Fruit fly (Drosophila melanogaster) whole organism, embryonic: ENCODE results near the gene CG9222.

ENCODE experiments used
- Ada2b ChIP-seq: fragments of 200-800 bp; sonication (Bioruptor generic); IDR thresholded peaks from 2 replicates; pipeline ENCODE4 v1.3.6; 2022; ENCODE audit warnings: missing biosample characterization, missing genetic modification characterization
- Atf-2 ChIP-seq: fragments of 200-800 bp; sonication (Bioruptor generic); optimal IDR thresholded peaks from 2 replicates; lab custom pipeline; 2016; ENCODE audit warnings: missing biosample characterization, missing genetic modification characterization
- Atf6 ChIP-seq: fragments of 200-800 bp; sonication (Bioruptor generic); IDR thresholded peaks from 2 replicates; pipeline ENCODE4 v1.3.6; 2022; ENCODE audit warnings: missing biosample characterization, missing genetic modification characterization
- Awh ChIP-seq: fragments of 200-800 bp; sonication (Bioruptor generic); IDR thresholded peaks from 2 replicates; pipeline ENCODE4, ENCODE4 v1.3.6; 2022; ENCODE audit warnings: missing biosample characterization, missing genetic modification characterization
- CG12299 ChIP-seq: fragments of 200-800 bp; sonication (Bioruptor generic); optimal IDR thresholded peaks from 2 replicates; lab custom pipeline; 2018; ENCODE audit warnings: missing biosample characterization, mild to moderate bottlenecking, missing genetic modification characterization
- CG12391 ChIP-seq: fragments of 200-800 bp; sonication (Bioruptor generic); optimal IDR thresholded peaks from 3 replicates; lab custom pipeline; 2018; ENCODE audit warnings: missing biosample characterization, mild to moderate bottlenecking, missing genetic modification characterization, moderate library complexity
- CG13296 ChIP-seq: fragments of 200-800 bp; sonication (Bioruptor generic); optimal IDR thresholded peaks from 3 replicates; lab custom pipeline; 2018; ENCODE audit warnings: missing biosample characterization, mild to moderate bottlenecking, missing genetic modification characterization
- CG13624 ChIP-seq: fragments of 200-800 bp; sonication (Bioruptor generic); optimal IDR thresholded peaks from 2 replicates; lab custom pipeline; 2016; ENCODE audit warnings: missing biosample characterization, missing genetic modification characterization
- CG17359 ChIP-seq: fragments of 200-800 bp; sonication (Bioruptor generic); optimal IDR thresholded peaks from 3 replicates; lab custom pipeline; 2018; ENCODE audit warnings: missing biosample characterization, mild to moderate bottlenecking, missing genetic modification characterization, moderate library complexity
- CG17612 ChIP-seq: fragments of 200-800 bp; sonication (Bioruptor generic); IDR thresholded peaks from 2 replicates; pipeline ENCODE4 v1.3.6; 2022; ENCODE audit warnings: missing biosample characterization, missing genetic modification characterization
- CG18011 ChIP-seq: fragments of 200-800 bp; sonication (Bioruptor generic); optimal IDR thresholded peaks from 2 replicates; lab custom pipeline; 2017; ENCODE audit warnings: missing biosample characterization, missing genetic modification characterization, mild to moderate bottlenecking, moderate library complexity, missing genotype
- CG1832 ChIP-seq: fragments of 200-800 bp; sonication (Bioruptor generic); optimal IDR thresholded peaks from 2 replicates; lab custom pipeline; 2017; ENCODE audit warnings: missing biosample characterization, mild to moderate bottlenecking, missing genetic modification characterization, inconsistent platforms
- CG2875 ChIP-seq: fragments of 200-800 bp; sonication (Bioruptor generic); optimal IDR thresholded peaks from 2 replicates; lab custom pipeline; 2017; ENCODE audit warnings: missing biosample characterization, mild to moderate bottlenecking, missing genetic modification characterization, missing genetic modification reagents
- CG31224 ChIP-seq: fragments of 200-800 bp; sonication (Bioruptor generic); IDR thresholded peaks from 2 replicates; pipeline ENCODE4 v1.3.6; 2022; ENCODE audit warnings: missing biosample characterization, missing genetic modification characterization
- CG32772 ChIP-seq: fragments of 200-800 bp; sonication (Bioruptor generic); IDR thresholded peaks from 2 replicates; pipeline ENCODE4 v1.3.6; 2022; ENCODE audit warnings: missing biosample characterization, missing genetic modification characterization
- CG33557 ChIP-seq: fragments of 200-800 bp; sonication (Bioruptor generic); optimal IDR thresholded peaks from 2 replicates; lab custom pipeline; 2019; ENCODE audit warnings: missing biosample characterization, mild to moderate bottlenecking, missing genetic modification characterization, moderate library complexity
- CG4404 ChIP-seq: fragments of 200-800 bp; sonication (Bioruptor generic); IDR thresholded peaks from 2 replicates; pipeline ENCODE4 v1.3.6; 2022; ENCODE audit warnings: missing biosample characterization, missing genetic modification characterization
- CG4854 ChIP-seq: fragments of 200-800 bp; sonication (Bioruptor generic); optimal IDR thresholded peaks from 2 replicates; lab custom pipeline; 2016; ENCODE audit warnings: missing biosample characterization, missing genetic modification characterization, inconsistent platforms
- CG5245 ChIP-seq: fragments of 200-800 bp; sonication (Bioruptor generic); optimal IDR thresholded peaks from 3 replicates; lab custom pipeline; 2016; ENCODE audit warnings: missing biosample characterization, missing genetic modification characterization
- CG7786 ChIP-seq: fragments of 200-800 bp; sonication (Bioruptor generic); optimal IDR thresholded peaks from 2 replicates; lab custom pipeline; 2016; ENCODE audit warnings: missing biosample characterization, missing genetic modification characterization
- CG7963 ChIP-seq: fragments of 200-800 bp; sonication (Bioruptor generic); IDR thresholded peaks from 3 replicates; pipeline ENCODE4 v1.3.6; 2022; ENCODE audit warnings: missing biosample characterization, missing genetic modification characterization; ENCODE audit not compliant: partially characterized antibody
- D19B ChIP-seq: fragments of 200-800 bp; sonication (Bioruptor generic); optimal IDR thresholded peaks from 2 replicates; lab custom pipeline; 2017; ENCODE audit warnings: missing biosample characterization, mild to moderate bottlenecking, missing genetic modification characterization
- Dll ChIP-seq: fragments of 200-800 bp; sonication (Bioruptor generic); IDR thresholded peaks from 4 replicates; pipeline ENCODE4 v1.3.6; 2022; ENCODE audit warnings: missing biosample characterization, missing genetic modification characterization; ENCODE audit not compliant: partially characterized antibody
- Ets65A ChIP-seq: fragments of 200-800 bp; sonication (Bioruptor generic); peaks from one replicate; lab custom pipeline; 2016; ENCODE audit warnings: missing biosample characterization, missing genetic modification characterization
- H2.0 ChIP-seq: fragments of 200-800 bp; sonication (Bioruptor generic); IDR thresholded peaks from 2 replicates; pipeline ENCODE4 v1.3.6; 2022; ENCODE audit warnings: missing biosample characterization, missing genetic modification characterization
- Max ChIP-seq: fragments of 200-800 bp; sonication (Bioruptor generic); optimal IDR thresholded peaks from 2 replicates; lab custom pipeline; 2016; ENCODE audit warnings: missing biosample characterization, mild to moderate bottlenecking, missing genetic modification characterization
- Med ChIP-seq: fragments of 200-800 bp; sonication (Bioruptor generic); peaks from one replicate; lab custom pipeline; 2016; ENCODE audit warnings: missing biosample characterization, missing genetic modification characterization, mild to moderate bottlenecking, inconsistent platforms, moderate library complexity
- PHDP ChIP-seq: fragments of 200-800 bp; sonication (Bioruptor generic); optimal IDR thresholded peaks from 3 replicates; lab custom pipeline; 2018; ENCODE audit warnings: missing biosample characterization, mild to moderate bottlenecking, missing genetic modification characterization, moderate library complexity
- Rfx ChIP-seq: fragments of 200-800 bp; sonication (Bioruptor generic); IDR thresholded peaks from 2 replicates; pipeline ENCODE4 v1.3.6; 2022; ENCODE audit warnings: missing biosample characterization, missing genetic modification characterization
- Spps ChIP-seq: fragments of 200-800 bp; sonication (Bioruptor generic); optimal IDR thresholded peaks from 2 replicates; lab custom pipeline; 2018; ENCODE audit warnings: missing biosample characterization, mild to moderate bottlenecking, missing genetic modification characterization
- Stat92E ChIP-seq, 3 experiments: fragments of >200 bp in 2 of 3; fragments of 200-800 bp in 1 of 3; sonication (Bioruptor generic) in 1 of 3; optimal IDR thresholded peaks; 2 replicates each; lab custom pipeline; 2017 to 2019; ENCODE audit warnings: missing biosample characterization in 3 of 3, missing genetic modification characterization in 3 of 3, mild to moderate bottlenecking in 1 of 3, moderate library complexity in 1 of 3
- Xrp1 ChIP-seq: fragments of 200-800 bp; sonication (Bioruptor generic); IDR thresholded peaks from 2 replicates; pipeline ENCODE4 v1.3.6; 2022; ENCODE audit warnings: missing biosample characterization, missing genetic modification characterization
- chm ChIP-seq: fragments of 200-800 bp; sonication (Bioruptor generic); IDR thresholded peaks from 2 replicates; pipeline ENCODE4 v1.3.6; 2022; ENCODE audit warnings: missing biosample characterization, missing genetic modification characterization
- crp ChIP-seq, 2 experiments: fragments of 200-800 bp; sonication (Bioruptor generic); optimal IDR thresholded peaks; 2 replicates in 1 of 2; 3 replicates in 1 of 2; lab custom pipeline; 2017; ENCODE audit warnings: missing biosample characterization in 2 of 2, missing genetic modification characterization in 2 of 2, mild to moderate bottlenecking in 1 of 2, moderate library complexity in 1 of 2
- cwo ChIP-seq: fragments of 200-800 bp; sonication (Bioruptor generic); optimal IDR thresholded peaks from 3 replicates; lab custom pipeline; 2017; ENCODE audit warnings: missing biosample characterization, missing genetic modification characterization, mild to moderate bottlenecking, moderate library complexity, missing genetic modification reagents
- fd64A ChIP-seq: fragments of 200-800 bp; sonication (Bioruptor generic); optimal IDR thresholded peaks from 3 replicates; lab custom pipeline; 2018; ENCODE audit warnings: missing biosample characterization, mild to moderate bottlenecking, missing genetic modification characterization
- fu2 ChIP-seq: fragments of 200-800 bp; sonication (Bioruptor generic); optimal IDR thresholded peaks from 2 replicates; lab custom pipeline; 2016; ENCODE audit warnings: missing biosample characterization, missing genetic modification characterization
- grn ChIP-seq: fragments of 200-800 bp; sonication (Bioruptor generic); optimal IDR thresholded peaks from 3 replicates; lab custom pipeline; 2017; ENCODE audit warnings: missing biosample characterization, missing genetic modification characterization
- hkb ChIP-seq, 2 experiments: fragments of 200-800 bp in 1 of 2; fragments of >200 bp in 1 of 2; sonication (Bioruptor generic) in 1 of 2; IDR thresholded peaks in 1 of 2; optimal IDR thresholded peaks in 1 of 2; 2 replicates each; pipeline versions ENCODE4 v1.3.6 to Lab custom; 2017 to 2022; ENCODE audit warnings: missing biosample characterization in 1 of 2, missing genetic modification characterization in 1 of 2
- knrl ChIP-seq: fragments of 200-800 bp; sonication (Bioruptor generic); IDR thresholded peaks from 3 replicates; pipeline ENCODE4 v1.3.6; 2022; ENCODE audit warnings: missing biosample characterization, missing genetic modification characterization; ENCODE audit not compliant: partially characterized antibody
- lola ChIP-seq, 3 experiments: fragments of >200 bp in 2 of 3; fragments of 200-800 bp in 1 of 3; sonication (Bioruptor generic) in 1 of 3; optimal IDR thresholded peaks; 2 replicates each; lab custom pipeline; 2017 to 2019; ENCODE audit warnings: missing biosample characterization in 3 of 3, missing genetic modification characterization in 3 of 3, mild to moderate bottlenecking in 1 of 3, moderate library complexity in 1 of 3
- repo ChIP-seq: fragments of 200-800 bp; sonication (Bioruptor generic); optimal IDR thresholded peaks from 2 replicates; lab custom pipeline; 2016; ENCODE audit warnings: missing biosample characterization, missing genetic modification characterization
- sima ChIP-seq: fragments of 200-800 bp; sonication (Bioruptor generic); optimal IDR thresholded peaks from 2 replicates; lab custom pipeline; 2016; ENCODE audit warnings: missing biosample characterization, missing genetic modification characterization
- sna ChIP-seq: fragments of 200-800 bp; sonication (Bioruptor generic); IDR thresholded peaks from 2 replicates; pipeline ENCODE4 v1.3.6; 2022; ENCODE audit warnings: missing biosample characterization, missing genetic modification characterization; ENCODE audit not compliant: partially characterized antibody
- wor ChIP-seq: fragments of 200-800 bp; sonication (Bioruptor generic); IDR thresholded peaks from 2 replicates; pipeline ENCODE4 v1.3.6; 2022; ENCODE audit warnings: missing biosample characterization, missing genetic modification characterization

The CG9222 gene

dm6 chr2L:6087685-6088084 is 43.1 kb upstream of the CG9222 start:
- TF ChIP-seq Xrp1 (no peak), CG12391 (tag; lab: Kevin White, UChicago) (no peak), CG17359 (tag; lab: Kevin White, UChicago) (no peak), hkb (optimal IDR thresholded peaks at IDR 0.05; lab: Kevin White, UChicago) (peak; percentile 4), hkb (GFP tag; IDR thresholded peaks at IDR 0.05; lab: Robert Waterston, UW) (no peak), grn (GFP tag; lab: Kevin White, UChicago) (peak; percentile 44), CG18011 (no peak)

DNA sequence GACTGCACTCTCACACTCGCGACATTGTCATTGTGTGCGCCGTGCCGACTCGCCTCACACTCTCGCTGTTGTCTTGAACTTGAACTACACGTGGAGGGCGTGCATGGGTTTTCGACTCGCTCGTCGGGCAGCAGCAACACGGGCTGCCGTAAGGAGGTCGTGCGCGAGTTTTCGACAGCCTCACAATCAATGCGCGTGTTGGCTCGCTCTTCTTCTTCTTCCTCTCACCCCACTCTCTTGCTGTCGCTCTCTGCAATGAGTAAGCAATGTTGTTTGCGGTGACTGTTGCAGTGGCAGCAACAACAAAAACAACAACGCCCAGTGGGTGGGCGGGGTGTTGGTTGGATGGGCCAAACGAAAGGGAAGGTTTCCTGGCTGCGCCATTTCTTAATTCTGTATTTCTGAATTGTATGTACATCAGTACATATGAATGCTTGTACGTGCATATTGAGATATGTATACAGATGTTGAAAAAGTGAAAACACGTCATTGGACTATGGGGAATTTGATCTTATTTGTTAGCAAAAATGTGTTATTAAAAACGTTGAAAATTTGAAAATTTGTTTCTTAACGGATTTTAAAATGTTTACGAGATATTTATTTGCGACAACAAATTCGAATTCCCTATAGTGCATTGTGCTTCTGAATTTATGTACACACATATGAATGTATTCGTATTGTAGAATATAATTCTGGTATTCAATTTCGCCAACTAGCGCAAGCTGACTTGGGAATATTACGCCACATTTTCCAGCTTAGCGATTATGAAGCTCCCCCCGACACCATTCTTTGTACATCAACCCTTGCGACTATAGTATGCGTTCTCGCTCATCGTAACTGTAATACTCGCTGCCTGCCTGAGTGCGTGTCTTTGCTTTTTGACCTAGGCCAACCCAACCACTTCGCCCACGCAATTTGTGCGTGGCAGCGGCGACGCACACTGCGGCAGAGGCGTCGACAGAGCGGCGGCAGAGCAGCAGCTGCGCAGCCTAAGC is 42.2 kb upstream of the CG9222 start:
- TF ChIP-seq fd64A (GFP tag; lab: Kevin White, UChicago) (peak; percentile 2), Atf-2 (GFP tag; lab: Kevin White, UChicago) (no peak), CG7786 (GFP tag; lab: Kevin White, UChicago) (no peak), CG1832 (no peak), Rfx (GFP tag; lab: Robert Waterston, UW) (no peak), D19B (GFP tag; lab: Kevin White, UChicago) (no peak), fu2 (GFP tag; lab: Kevin White, UChicago) (no peak), CG31224 (no peak), Stat92E (GFP tag; optimal IDR thresholded peaks at IDR 0.05; lab: Kevin White, UChicago) (peak in 1 of 3 experiments; percentile 70), CG13296 (GFP tag; lab: Kevin White, UChicago) (peak; percentile 2), sima (GFP tag; lab: Kevin White, UChicago) (no peak), chm (GFP tag; lab: Robert Waterston, UW) (peak; percentile 70; the same call in 1 of the 2 replicates), Spps (tag; lab: Kevin White, UChicago) (no peak), sna (GFP tag; lab: Robert Waterston, UW) (peak; percentile 66), Ets65A (peak; percentile 52), Max (GFP tag; lab: Kevin White, UChicago) (peak; percentile 81), CG7963 (GFP tag; lab: Robert Waterston, UW) (no peak), Dll (GFP tag; lab: Robert Waterston, UW) (peak; percentile 36; the same call in 1 of the 4 replicates), wor (no peak), Ada2b (GFP tag; lab: Robert Waterston, UW) (0 out of 2 replicates have a peak, but pooled peaks have one; percentile 26), H2.0 (GFP tag; lab: Robert Waterston, UW) (no peak), CG17612 (GFP tag; lab: Robert Waterston, UW) (no peak), CG12299 (tag; lab: Kevin White, UChicago) (peak; percentile 13), CG13624 (GFP tag; lab: Kevin White, UChicago) (peak; percentile 23), Xrp1 (0 out of 2 replicates have a peak, but pooled peaks have one; percentile 5), CG32772 (GFP tag; lab: Robert Waterston, UW) (no peak), CG5245 (GFP tag; lab: Kevin White, UChicago) (no peak), CG2875 (peak; percentile 1), CG33557 (peak; percentile 50), crp (GFP tag; optimal IDR thresholded peaks at IDR 0.05; lab: Kevin White, UChicago) (peak in 1 of 2 experiments; percentile 1), CG4854 (GFP tag; lab: Kevin White, UChicago) (no peak), Awh (GFP tag; lab: Robert Waterston, UW) (peak; percentile 55; the same call in 1 of the 2 replicates), PHDP (tag; lab: Kevin White, UChicago) (peak; percentile 50), Atf6 (GFP tag; lab: Robert Waterston, UW) (no peak), repo (GFP tag; lab: Kevin White, UChicago) (peak; percentile 40), cwo (GFP tag; lab: Kevin White, UChicago) (peak; percentile 98), lola (GFP tag; optimal IDR thresholded peaks at IDR 0.05; lab: Kevin White, UChicago) (peak in 1 of 3 experiments; percentile 2), CG4404 (GFP tag; lab: Robert Waterston, UW) (no peak), knrl (peak; percentile 50; the same call in 2 of the 3 replicates), Med (GFP tag; lab: Kevin White, UChicago) (peak; percentile 97)
